Fruit fly (Drosophila melanogaster) ovary, adult (tissue): ENCODE measurements around the gene CG4297.
A peak's percentile ranks its signal among the peaks of the same experiment; 100 is the strongest.

ENCODE experiments used
- CG17801 ChIP-seq: fragments of 200-800 bp; optimal IDR thresholded peaks from 2 replicates; lab custom pipeline; 2019; ENCODE audit warnings: missing biosample characterization, mild to moderate bottlenecking, missing genetic modification characterization, moderate library complexity; ENCODE audit not compliant: partially characterized antibody

The CG4297 gene

dm6 chr2L:472073-472590 is at the start of gene CG4297:
TSS of gene CG4297 (minus strand) at chr2L:472200.
- peak; percentile 91 for TF ChIP-seq CG17801 (GFP tag; lab: Kevin White, UChicago)

dm6 chr2L:521001-521827 is 49.2 kb upstream of the CG4297 start:
- no peak for TF ChIP-seq CG17801 (GFP tag; lab: Kevin White, UChicago)

- peak; percentile 62 for TF ChIP-seq CG17801 (GFP tag; lab: Kevin White, UChicago)
These were observed 48.5 kb upstream of the CG4297 start for dm6 chr2L:520331-521000.

dm6 chr2L:518979-519891 is 47.2 kb upstream of the CG4297 start:
- no peak for TF ChIP-seq CG17801 (GFP tag; lab: Kevin White, UChicago)

- TF ChIP-seq CG17801 (GFP tag; lab: Kevin White, UChicago): no peak
These were observed 46.6 kb upstream of the CG4297 start for dm6 chr2L:518620-518913.

- no peak for TF ChIP-seq CG17801 (GFP tag; lab: Kevin White, UChicago)
These were observed 46.1 kb upstream of the CG4297 start for dm6 chr2L:517911-518619.

dm6 chr2L:516032-516993 is 44.3 kb upstream of the CG4297 start:
- TF ChIP-seq CG17801 (GFP tag; lab: Kevin White, UChicago): no peak

- TF ChIP-seq CG17801 (GFP tag; lab: Kevin White, UChicago): no peak
These were observed 42.3 kb upstream of the CG4297 start for dm6 chr2L:514124-514818.

- no peak for TF ChIP-seq CG17801 (GFP tag; lab: Kevin White, UChicago)
These were observed 41.0 kb upstream of the CG4297 start for dm6 chr2L:513035-513434.

dm6 chr2L:512028-512427 is 40.0 kb upstream of the CG4297 start:
- no peak for TF ChIP-seq CG17801 (GFP tag; lab: Kevin White, UChicago)

dm6 chr2L:510534-511014 is 38.6 kb upstream of the CG4297 start:
- TF ChIP-seq CG17801 (GFP tag; lab: Kevin White, UChicago): no peak

- no peak for TF ChIP-seq CG17801 (GFP tag; lab: Kevin White, UChicago)
These were observed 35.2 kb upstream of the CG4297 start for dm6 chr2L:507169-507568.
